Fruit fly (Drosophila melanogaster) whole organism, embryonic: ENCODE measurements around the gene Vm26Aa.

ENCODE experiments used
- Asciz ChIP-seq: fragments of 200-800 bp; sonication (Bioruptor generic); optimal IDR thresholded peaks from 2 replicates; lab custom pipeline; 2017; ENCODE audit warnings: missing biosample characterization, mild to moderate bottlenecking, missing genetic modification characterization, missing genetic modification reagents
- CG10565 ChIP-seq: fragments of 200-800 bp; sonication (Bioruptor generic); optimal IDR thresholded peaks from 3 replicates; lab custom pipeline; 2016; ENCODE audit warnings: missing biosample characterization, mild to moderate bottlenecking, missing genetic modification characterization
- CG10959 ChIP-seq: fragments of 200-800 bp; sonication (Bioruptor generic); IDR thresholded peaks from 2 replicates; pipeline ENCODE4 v1.3.6; 2022; ENCODE audit warnings: missing biosample characterization, missing genetic modification characterization
- CG11398 ChIP-seq: fragments of 200-800 bp; sonication (Bioruptor generic); optimal IDR thresholded peaks from 2 replicates; lab custom pipeline; 2016; ENCODE audit warnings: missing biosample characterization, missing genetic modification characterization
- CG12744 ChIP-seq: fragments of 200-800 bp; sonication (Bioruptor generic); optimal IDR thresholded peaks from 2 replicates; lab custom pipeline; 2016; ENCODE audit warnings: missing biosample characterization, missing genetic modification characterization
- CG14441 ChIP-seq: fragments of 200-800 bp; sonication (Bioruptor generic); IDR thresholded peaks from 2 replicates; pipeline ENCODE4 v1.3.6; 2022; ENCODE audit warnings: missing biosample characterization, missing genetic modification characterization
- CG14965 ChIP-seq: fragments of 200-800 bp; sonication (Bioruptor generic); optimal IDR thresholded peaks from 2 replicates; lab custom pipeline; 2016; ENCODE audit warnings: missing biosample characterization, missing genetic modification characterization, borderline replicate concordance
- CG15011 ChIP-seq: fragments of 200-800 bp; sonication (Bioruptor generic); optimal IDR thresholded peaks from 3 replicates; lab custom pipeline; 2018; ENCODE audit warnings: missing biosample characterization, mild to moderate bottlenecking, missing genetic modification characterization
- CG1647 ChIP-seq: fragments of 200-800 bp; sonication (Bioruptor generic); optimal IDR thresholded peaks from 3 replicates; lab custom pipeline; 2016; ENCODE audit warnings: missing biosample characterization, missing genetic modification characterization
- CG18599 ChIP-seq: fragments of 200-800 bp; sonication (Bioruptor generic); optimal IDR thresholded peaks from 3 replicates; lab custom pipeline; 2017; ENCODE audit warnings: missing biosample characterization, missing genetic modification characterization, mild to moderate bottlenecking, moderate library complexity, missing genetic modification reagents
- CG2199 ChIP-seq: fragments of 200-800 bp; sonication (Bioruptor generic); IDR thresholded peaks from 3 replicates; pipeline ENCODE4 v1.3.6; 2022; ENCODE audit warnings: missing biosample characterization, missing genetic modification characterization
- CG33213 ChIP-seq: fragments of 200-800 bp; sonication (Bioruptor generic); optimal IDR thresholded peaks from 3 replicates; lab custom pipeline; 2016; ENCODE audit warnings: missing biosample characterization, missing genetic modification characterization
- CG5245 ChIP-seq: fragments of 200-800 bp; sonication (Bioruptor generic); optimal IDR thresholded peaks from 3 replicates; lab custom pipeline; 2016; ENCODE audit warnings: missing biosample characterization, missing genetic modification characterization
- CG7271 ChIP-seq: fragments of 200-800 bp; sonication (Bioruptor generic); optimal IDR thresholded peaks from 2 replicates; lab custom pipeline; 2018; ENCODE audit warnings: missing biosample characterization, mild to moderate bottlenecking, missing genetic modification characterization, moderate library complexity
- CG8359 ChIP-seq: fragments of 200-800 bp; sonication (Bioruptor generic); optimal IDR thresholded peaks from 2 replicates; lab custom pipeline; 2017; ENCODE audit warnings: missing biosample characterization, mild to moderate bottlenecking, missing genetic modification characterization, borderline replicate concordance
- D19B ChIP-seq: fragments of 200-800 bp; sonication (Bioruptor generic); optimal IDR thresholded peaks from 2 replicates; lab custom pipeline; 2017; ENCODE audit warnings: missing biosample characterization, mild to moderate bottlenecking, missing genetic modification characterization
- Dip3 ChIP-seq: fragments of 200-800 bp; sonication (Bioruptor generic); optimal IDR thresholded peaks from 3 replicates; lab custom pipeline; 2016; ENCODE audit warnings: missing biosample characterization, missing genetic modification characterization
- HLH3B ChIP-seq: fragments of 200-800 bp; sonication (Bioruptor generic); IDR thresholded peaks from 2 replicates; pipeline ENCODE4 v1.3.6; 2022; ENCODE audit warnings: missing biosample characterization, missing genetic modification characterization
- HmgZ ChIP-seq: fragments of 200-800 bp; sonication (Bioruptor generic); optimal IDR thresholded peaks from 2 replicates; lab custom pipeline; 2018; ENCODE audit warnings: missing biosample characterization, mild to moderate bottlenecking, missing genetic modification characterization
- Hr51 ChIP-seq, 2 experiments: fragments of 200-800 bp; sonication (Bioruptor generic); optimal IDR thresholded peaks; 2 replicates in 1 of 2; 3 replicates in 1 of 2; lab custom pipeline; 2016 to 2018; ENCODE audit warnings: missing biosample characterization in 2 of 2, missing genetic modification characterization in 2 of 2, mild to moderate bottlenecking in 1 of 2, moderate library complexity in 1 of 2
- Hsf ChIP-seq: fragments of 200-800 bp; sonication (Bioruptor generic); optimal IDR thresholded peaks from 3 replicates; lab custom pipeline; 2016; ENCODE audit warnings: missing biosample characterization, missing genetic modification characterization
- MESR4 ChIP-seq: fragments of 200-800 bp; sonication (Bioruptor generic); optimal IDR thresholded peaks from 2 replicates; lab custom pipeline; 2018; ENCODE audit warnings: missing biosample characterization, mild to moderate bottlenecking, missing genetic modification characterization, moderate library complexity
- Myb ChIP-seq: fragments of 200-800 bp; sonication (Bioruptor generic); optimal IDR thresholded peaks from 2 replicates; lab custom pipeline; 2016; ENCODE audit warnings: missing biosample characterization, missing genetic modification characterization
- Sin3A ChIP-seq: fragments of >200 bp; optimal IDR thresholded peaks from 2 replicates; lab custom pipeline; 2018
- Sry-β ChIP-seq: fragments of 200-800 bp; sonication (Bioruptor generic); optimal IDR thresholded peaks from 2 replicates; lab custom pipeline; 2018; ENCODE audit warnings: missing biosample characterization, mild to moderate bottlenecking, missing genetic modification characterization, moderate library complexity
- al ChIP-seq: fragments of 200-800 bp; sonication (Bioruptor generic); IDR thresholded peaks from 2 replicates; pipeline ENCODE4 v1.3.6; 2022; ENCODE audit warnings: missing biosample characterization, missing genetic modification characterization
- ara ChIP-seq: fragments of 200-800 bp; sonication (Bioruptor generic); IDR thresholded peaks from 2 replicates; pipeline ENCODE4 v1.3.6; 2022; ENCODE audit warnings: missing biosample characterization, missing genetic modification characterization
- az2 ChIP-seq: fragments of 200-800 bp; sonication (Bioruptor generic); optimal IDR thresholded peaks from 3 replicates; lab custom pipeline; 2016; ENCODE audit warnings: missing biosample characterization, missing genetic modification characterization
- bowl ChIP-seq: fragments of 200-800 bp; sonication (Bioruptor generic); IDR thresholded peaks from 2 replicates; pipeline ENCODE4 v1.3.6; 2022; ENCODE audit warnings: missing biosample characterization, missing genetic modification characterization
- croc ChIP-seq: fragments of 200-800 bp; sonication (Bioruptor generic); conservative IDR thresholded peaks from 3 replicates; pipeline ENCODE4 v1.3.6; 2022; ENCODE audit warnings: missing biosample characterization, missing genetic modification characterization
- da ChIP-seq: fragments of 200-800 bp; sonication (Bioruptor generic); optimal IDR thresholded peaks from 2 replicates; lab custom pipeline; 2016; ENCODE audit warnings: missing biosample characterization, missing genetic modification characterization
- danr ChIP-seq: fragments of 200-800 bp; sonication (Bioruptor generic); IDR thresholded peaks from 2 replicates; pipeline ENCODE4 v1.3.6; 2022; ENCODE audit warnings: missing biosample characterization, missing genetic modification characterization
- dmrt11E ChIP-seq: fragments of 200-800 bp; sonication (Bioruptor generic); optimal IDR thresholded peaks from 3 replicates; lab custom pipeline; 2018; ENCODE audit warnings: missing biosample characterization, mild to moderate bottlenecking, missing genetic modification characterization, moderate library complexity
- esg ChIP-seq: fragments of 200-800 bp; sonication (Bioruptor generic); conservative IDR thresholded peaks from 2 replicates; pipeline ENCODE4 v1.3.6; 2022; ENCODE audit warnings: missing biosample characterization, missing genetic modification characterization
- grn ChIP-seq: fragments of 200-800 bp; sonication (Bioruptor generic); optimal IDR thresholded peaks from 3 replicates; lab custom pipeline; 2017; ENCODE audit warnings: missing biosample characterization, missing genetic modification characterization
- h ChIP-seq: fragments of >200 bp; optimal IDR thresholded peaks from 2 replicates; lab custom pipeline; 2017
- her ChIP-seq: fragments of 200-800 bp; sonication (Bioruptor generic); optimal IDR thresholded peaks from 2 replicates; lab custom pipeline; 2016; ENCODE audit warnings: missing biosample characterization, missing genetic modification characterization
- klu ChIP-seq: fragments of 200-800 bp; sonication (Bioruptor generic); IDR thresholded peaks from 2 replicates; pipeline ENCODE4 v1.3.6; 2022; ENCODE audit warnings: missing biosample characterization, missing genetic modification characterization
- knrl ChIP-seq: fragments of 200-800 bp; sonication (Bioruptor generic); IDR thresholded peaks from 3 replicates; pipeline ENCODE4 v1.3.6; 2022; ENCODE audit warnings: missing biosample characterization, missing genetic modification characterization; ENCODE audit not compliant: partially characterized antibody
- lola ChIP-seq, 3 experiments: fragments of >200 bp in 2 of 3; fragments of 200-800 bp in 1 of 3; sonication (Bioruptor generic) in 1 of 3; optimal IDR thresholded peaks; 2 replicates each; lab custom pipeline; 2017 to 2019; ENCODE audit warnings: missing biosample characterization in 3 of 3, missing genetic modification characterization in 3 of 3, mild to moderate bottlenecking in 1 of 3, moderate library complexity in 1 of 3
- luna ChIP-seq: fragments of 200-800 bp; sonication (Bioruptor generic); optimal IDR thresholded peaks from 2 replicates; lab custom pipeline; 2016; ENCODE audit warnings: missing biosample characterization, missing genetic modification characterization
- mld ChIP-seq: fragments of 200-800 bp; sonication (Bioruptor generic); IDR thresholded peaks from 3 replicates; pipeline ENCODE4 v1.3.6; 2022; ENCODE audit warnings: missing biosample characterization, missing genetic modification characterization; ENCODE audit not compliant: partially characterized antibody
- oc ChIP-seq: fragments of 200-800 bp; sonication (Bioruptor generic); optimal IDR thresholded peaks from 2 replicates; lab custom pipeline; 2018; ENCODE audit warnings: missing biosample characterization, mild to moderate bottlenecking, missing genetic modification characterization, moderate library complexity
- peb ChIP-seq: fragments of 200-800 bp; sonication (Bioruptor generic); IDR thresholded peaks from 2 replicates; pipeline ENCODE4 v1.3.6; 2022; ENCODE audit warnings: missing biosample characterization, missing genetic modification characterization
- pfk ChIP-seq: fragments of 200-800 bp; sonication (Bioruptor generic); optimal IDR thresholded peaks from 2 replicates; lab custom pipeline; 2018; ENCODE audit warnings: missing biosample characterization, mild to moderate bottlenecking, missing genetic modification characterization, moderate library complexity
- so ChIP-seq: fragments of 200-800 bp; sonication (Bioruptor generic); IDR thresholded peaks from 3 replicates; pipeline ENCODE4 v1.3.6; 2022; ENCODE audit warnings: missing biosample characterization, missing genetic modification characterization
- sqz ChIP-seq: fragments of 200-800 bp; sonication (Bioruptor generic); optimal IDR thresholded peaks from 3 replicates; lab custom pipeline; 2018; ENCODE audit warnings: missing biosample characterization, mild to moderate bottlenecking, missing genetic modification characterization
- tna ChIP-seq: fragments of 200-800 bp; sonication (Bioruptor generic); IDR thresholded peaks from 2 replicates; pipeline ENCODE4 v1.3.6; 2022; ENCODE audit warnings: missing biosample characterization, missing genetic modification characterization; ENCODE audit not compliant: partially characterized antibody
- trh ChIP-seq: fragments of 200-800 bp; sonication (Bioruptor generic); optimal IDR thresholded peaks from 2 replicates; lab custom pipeline; 2016; ENCODE audit warnings: missing biosample characterization, missing genetic modification characterization
- ttk ChIP-seq: fragments of 200-800 bp; sonication (Bioruptor generic); IDR thresholded peaks from 2 replicates; pipeline ENCODE4 v2.1.2; 2022; ENCODE audit warnings: missing biosample characterization, missing genetic modification characterization
- wek ChIP-seq: fragments of 200-800 bp; sonication (Bioruptor generic); optimal IDR thresholded peaks from 3 replicates; lab custom pipeline; 2018; ENCODE audit warnings: missing biosample characterization, mild to moderate bottlenecking, missing genetic modification characterization, moderate library complexity

Vm26Aa gene

dm6 chr2L:5982334-5982987, 22.3 kb upstream of the Vm26Aa start (continued):
- peak in 1 of 2 experiments; percentile 23 for TF ChIP-seq Hr51 (GFP tag; optimal IDR thresholded peaks at IDR 0.05; lab: Kevin White, UChicago)
- no peak for TF ChIP-seq tna (GFP tag; lab: Robert Waterston, UW)
- TF ChIP-seq CG14441 (GFP tag; lab: Robert Waterston, UW): no peak
- TF ChIP-seq da (GFP tag; lab: Kevin White, UChicago): no peak
- TF ChIP-seq CG2199: no peak
- TF ChIP-seq Asciz (GFP tag; lab: Kevin White, UChicago): no peak
- no peak for TF ChIP-seq CG7271 (tag; lab: Kevin White, UChicago)
- TF ChIP-seq Myb (GFP tag; lab: Kevin White, UChicago): peak; percentile 41
- no peak for TF ChIP-seq peb
- no peak for TF ChIP-seq lola (GFP tag; optimal IDR thresholded peaks at IDR 0.05; lab: Kevin White, UChicago)
- peak; percentile 12 for TF ChIP-seq Hsf (GFP tag; lab: Kevin White, UChicago)
- no peak for TF ChIP-seq knrl (GFP tag; lab: Robert Waterston, UW)
- TF ChIP-seq wek: peak; percentile 24
- no peak for TF ChIP-seq dmrt11E (tag; lab: Kevin White, UChicago)
- no peak for TF ChIP-seq ara
- TF ChIP-seq CG12744: peak; percentile 20
- TF ChIP-seq luna (GFP tag; lab: Kevin White, UChicago): no peak
- no peak for TF ChIP-seq trh (GFP tag; lab: Kevin White, UChicago)
- no peak for TF ChIP-seq CG14965 (GFP tag; lab: Kevin White, UChicago)
- TF ChIP-seq so: no peak
- TF ChIP-seq MESR4 (GFP tag; lab: Kevin White, UChicago): peak; percentile 1
- peak; percentile 34 for TF ChIP-seq pfk (GFP tag; lab: Kevin White, UChicago)
- TF ChIP-seq HmgZ (tag; lab: Kevin White, UChicago): peak; percentile 78
- TF ChIP-seq Sry-β (GFP tag; lab: Kevin White, UChicago): no peak
- no peak for TF ChIP-seq CG15011 (GFP tag; lab: Kevin White, UChicago)
- TF ChIP-seq CG33213 (GFP tag; lab: Kevin White, UChicago): no peak
- peak; percentile 8 for TF ChIP-seq sqz (GFP tag; lab: Kevin White, UChicago)
- no peak for TF ChIP-seq bowl (GFP tag; lab: Robert Waterston, UW)
- no peak for TF ChIP-seq klu (GFP tag; lab: Robert Waterston, UW)
- TF ChIP-seq CG5245 (GFP tag; lab: Kevin White, UChicago): no peak
- no peak for TF ChIP-seq h (lab: Kevin White, UChicago)
- no peak for TF ChIP-seq croc
- TF ChIP-seq CG10565 (GFP tag; lab: Kevin White, UChicago): no peak
- peak; percentile 41 for TF ChIP-seq her
- TF ChIP-seq al (GFP tag; lab: Robert Waterston, UW): no peak
- no peak for TF ChIP-seq D19B (GFP tag; lab: Kevin White, UChicago)
- peak; percentile 6 for TF ChIP-seq oc (tag; lab: Kevin White, UChicago)
- TF ChIP-seq CG11398: no peak
- no peak for TF ChIP-seq danr (GFP tag; lab: Robert Waterston, UW)
- TF ChIP-seq ttk (GFP tag; lab: Robert Waterston, UW): no peak
- TF ChIP-seq CG18599: peak; percentile 51
- TF ChIP-seq az2 (GFP tag; lab: Kevin White, UChicago): no peak
- peak; percentile 36 for TF ChIP-seq grn (GFP tag; lab: Kevin White, UChicago)
- no peak for TF ChIP-seq HLH3B (GFP tag; lab: Robert Waterston, UW)
- TF ChIP-seq esg (GFP tag; lab: Robert Waterston, UW): no peak
- no peak for TF ChIP-seq mld
- no peak for TF ChIP-seq CG8359 (GFP tag; lab: Kevin White, UChicago)
- TF ChIP-seq CG1647: no peak
- peak; percentile 69 for TF ChIP-seq Dip3 (GFP tag; lab: Kevin White, UChicago)
- TF ChIP-seq Sin3A: no peak
- no peak for TF ChIP-seq CG10959 (GFP tag; lab: Robert Waterston, UW)
